Fruit fly (Drosophila melanogaster): ENCODE data around the gene CG6937.

CG6937 gene

dm6 chr3R:22634549-22635410 is 50.2 kb downstream of the CG6937 start:
- no peak for TF ChIP-seq noc (tag; optimal IDR thresholded peaks at IDR 0.05)
